Worm (Caenorhabditis elegans) whole organism, L4 larva: ENCODE results near the gene F33G12.3.

Experiments used
- F37D6.2 ChIP-seq: sonication (generic microtip); optimal IDR thresholded peaks from 2 replicates; lab custom pipeline; 2016; ENCODE audit warnings: mild to moderate bottlenecking, missing genetic modification characterization, missing compliant biosample characterization
- T20F7.1 ChIP-seq: fragments of 200-800 bp; sonication (Bioruptor generic); optimal IDR thresholded peaks from 2 replicates; lab custom pipeline; 2018; ENCODE audit warnings: mild to moderate bottlenecking, missing genetic modification characterization, missing compliant biosample characterization
- Y105C5A.15 ChIP-seq: fragments of 200-800 bp; sonication (Bioruptor generic); IDR thresholded peaks from 2 replicates; pipeline ENCODE4 v1.3.6; 2022; ENCODE audit warnings: missing genetic modification characterization, missing compliant biosample characterization
- arid-1 ChIP-seq: fragments of 200-800 bp; sonication (Bioruptor generic); conservative IDR thresholded peaks from 2 replicates; pipeline ENCODE4 v1.3.6; 2022; ENCODE audit warnings: missing genetic modification reagents, missing genetic modification characterization, missing compliant biosample characterization
- attf-4 ChIP-seq: sonication (generic microtip); optimal IDR thresholded peaks from 3 replicates; lab custom pipeline; 2017; ENCODE audit warnings: missing biosample characterization, missing genetic modification characterization
- ceh-44 ChIP-seq: fragments of 200-800 bp; sonication (Bioruptor generic); IDR thresholded peaks from 2 replicates; pipeline ENCODE4 v1.3.6; 2022; ENCODE audit warnings: missing genetic modification reagents, missing genetic modification characterization, missing compliant biosample characterization
- ces-1 ChIP-seq: fragments of 150-350 bp; sonication (generic microtip); optimal IDR thresholded peaks from 4 replicates; lab custom pipeline; 2014; ENCODE audit warnings: missing biosample characterization, missing genetic modification reagents, missing genetic modification characterization
- cey-2 ChIP-seq: sonication (generic microtip); optimal IDR thresholded peaks from 3 replicates; lab custom pipeline; 2017; ENCODE audit warnings: missing genetic modification characterization, mild to moderate bottlenecking, missing compliant biosample characterization, antibody characterized with exemption, borderline replicate concordance; ENCODE audit not compliant: insufficient read depth
- daf-12 ChIP-seq: fragments of 150-350 bp; optimal IDR thresholded peaks from 2 replicates; lab custom pipeline; 2014; ENCODE audit warnings: missing biosample characterization, missing genetic modification reagents, missing genetic modification characterization
- daf-19 ChIP-seq: fragments of 200-800 bp; sonication (Bioruptor generic); conservative IDR thresholded peaks from 2 replicates; pipeline ENCODE4 v1.3.6; 2022; ENCODE audit warnings: missing genetic modification characterization, missing compliant biosample characterization
- dmd-6 ChIP-seq: fragments of 200-800 bp; sonication (Bioruptor generic); IDR thresholded peaks from 2 replicates; pipeline ENCODE4 v1.3.6; 2022; ENCODE audit warnings: missing genetic modification reagents, missing genetic modification characterization, missing compliant biosample characterization
- dmd-8 ChIP-seq: fragments of 200-800 bp; sonication (Bioruptor generic); IDR thresholded peaks from 2 replicates; pipeline ENCODE4 v1.3.6; 2022; ENCODE audit warnings: missing genetic modification characterization, missing compliant biosample characterization
- dpl-1 ChIP-seq: fragments of 150-350 bp; optimal IDR thresholded peaks from 2 replicates; lab custom pipeline; 2014; ENCODE audit warnings: missing biosample characterization, missing genetic modification reagents, missing genetic modification characterization
- duxl-1 ChIP-seq: sonication (generic microtip); optimal IDR thresholded peaks from 2 replicates; lab custom pipeline; 2016; ENCODE audit warnings: mild to moderate bottlenecking, missing genetic modification characterization, moderate library complexity, missing compliant biosample characterization; ENCODE audit not compliant: poor library complexity
- dve-1 ChIP-seq: sonication (generic microtip); optimal IDR thresholded peaks from 2 replicates; lab custom pipeline; 2017; ENCODE audit warnings: antibody characterized with exemption, mild to moderate bottlenecking, missing genetic modification characterization, missing compliant biosample characterization; ENCODE audit not compliant: insufficient read depth
- hlh-11 ChIP-seq: fragments of 200-800 bp; sonication (Bioruptor generic); optimal IDR thresholded peaks from 2 replicates; lab custom pipeline; 2018; ENCODE audit warnings: mild to moderate bottlenecking, missing genetic modification characterization, missing compliant biosample characterization
- hlh-30 ChIP-seq: sonication (generic microtip); optimal IDR thresholded peaks from 2 replicates; lab custom pipeline; 2017; ENCODE audit warnings: antibody characterized with exemption, mild to moderate bottlenecking, missing genetic modification characterization, missing compliant biosample characterization; ENCODE audit not compliant: insufficient read depth
- hmg-1.1 ChIP-seq: fragments of 200-800 bp; sonication (Bioruptor generic); IDR thresholded peaks from 2 replicates; pipeline ENCODE4 v1.3.6; 2022; ENCODE audit warnings: missing genetic modification reagents, missing genetic modification characterization, missing compliant biosample characterization
- jun-1 ChIP-seq: fragments of 150-350 bp; optimal IDR thresholded peaks from 2 replicates; lab custom pipeline; 2014; ENCODE audit warnings: missing biosample characterization, missing genetic modification reagents, missing genetic modification characterization
- lim-7 ChIP-seq: fragments of 200-800 bp; sonication (Bioruptor generic); IDR thresholded peaks from 2 replicates; pipeline ENCODE4 v1.3.6; 2022; ENCODE audit warnings: missing genetic modification characterization, missing compliant biosample characterization
- lsy-2 ChIP-seq, 2 experiments: fragments of 150-350 bp in 1 of 2; sonication (generic microtip) in 1 of 2; optimal IDR thresholded peaks; 2 replicates each; lab custom pipeline; 2014 to 2017; ENCODE audit warnings: missing biosample characterization in 2 of 2, missing genetic modification characterization in 2 of 2
- mdt-29 ChIP-seq: fragments of 200-800 bp; sonication (Bioruptor generic); IDR thresholded peaks from 2 replicates; pipeline ENCODE4 v1.3.6; 2022; ENCODE audit warnings: missing genetic modification reagents, missing genetic modification characterization, missing compliant biosample characterization
- mes-2 ChIP-seq: sonication (generic microtip); optimal IDR thresholded peaks from 2 replicates; lab custom pipeline; 2016; ENCODE audit warnings: missing genotype, mild to moderate bottlenecking, missing genetic modification characterization, missing compliant biosample characterization; ENCODE audit not compliant: poor library complexity, severe bottlenecking
- mxl-3 ChIP-seq: fragments of 200-800 bp; sonication (Bioruptor generic); optimal IDR thresholded peaks from 2 replicates; lab custom pipeline; 2018; ENCODE audit warnings: mild to moderate bottlenecking, missing genetic modification characterization, missing compliant biosample characterization
- nhr-237 ChIP-seq: sonication (generic microtip); optimal IDR thresholded peaks from 2 replicates; lab custom pipeline; 2017; ENCODE audit warnings: missing biosample characterization, missing genetic modification characterization
- nhr-41 ChIP-seq: fragments of 200-800 bp; sonication (Bioruptor generic); IDR thresholded peaks from 2 replicates; pipeline ENCODE4 v1.3.6; 2022; ENCODE audit warnings: missing genetic modification reagents, missing genetic modification characterization, missing compliant biosample characterization
- nhr-42 ChIP-seq: fragments of 200-800 bp; sonication (Bioruptor generic); IDR thresholded peaks from 2 replicates; pipeline ENCODE4 v1.3.6; 2022; ENCODE audit warnings: missing genetic modification characterization, missing compliant biosample characterization
- nhr-6 ChIP-seq: fragments of 150-350 bp; optimal IDR thresholded peaks from 2 replicates; lab custom pipeline; 2014; ENCODE audit warnings: missing biosample characterization, missing genetic modification characterization
- pha-4 ChIP-seq, 2 experiments: fragments of 150-350 bp in 1 of 2; fragments of 200-800 bp in 1 of 2; sonication (Bioruptor generic) in 1 of 2; IDR thresholded peaks in 1 of 2; optimal IDR thresholded peaks in 1 of 2; 2 replicates each; pipeline versions ENCODE4 v1.3.6 to Lab custom; 2014 to 2022; ENCODE audit warnings: missing genetic modification characterization in 2 of 2, missing genetic modification reagents in 2 of 2, missing biosample characterization in 1 of 2, missing compliant biosample characterization in 1 of 2
- php-3 ChIP-seq: fragments of 200-800 bp; sonication (Bioruptor generic); IDR thresholded peaks from 2 replicates; pipeline ENCODE4 v1.3.6; 2022; ENCODE audit warnings: missing genetic modification reagents, missing genetic modification characterization, missing compliant biosample characterization
- saeg-2 ChIP-seq: fragments of 200-800 bp; sonication (Bioruptor generic); IDR thresholded peaks from 2 replicates; pipeline ENCODE4 v1.3.6; 2022; ENCODE audit warnings: missing genetic modification reagents, missing genetic modification characterization, missing compliant biosample characterization
- set-16 ChIP-seq: fragments of 200-800 bp; sonication (Bioruptor generic); IDR thresholded peaks from 2 replicates; pipeline ENCODE4 v1.3.6; 2022; ENCODE audit warnings: missing genetic modification reagents, missing genetic modification characterization, missing compliant biosample characterization
- spr-3 ChIP-seq: fragments of 200-800 bp; sonication (Bioruptor generic); optimal IDR thresholded peaks from 2 replicates; lab custom pipeline; 2018; ENCODE audit warnings: mild to moderate bottlenecking, missing genetic modification characterization, missing compliant biosample characterization
- unc-62 ChIP-seq, 3 experiments: fragments of 150-350 bp in 1 of 3; sonication (generic microtip); optimal IDR thresholded peaks in 2 of 3; peaks in 1 of 3; 1 replicate in 1 of 3; 2 replicates in 2 of 3; lab custom pipeline; 2014 to 2017; ENCODE audit warnings: missing biosample characterization in 3 of 3, missing genetic modification characterization in 3 of 3, missing genetic modification reagents in 3 of 3, missing genotype in 1 of 3
- vab-7 ChIP-seq: fragments of 200-800 bp; sonication (Bioruptor generic); IDR thresholded peaks from 2 replicates; pipeline ENCODE4 v1.3.6; 2022; ENCODE audit warnings: missing genetic modification reagents, missing genetic modification characterization, missing compliant biosample characterization
- zag-1 ChIP-seq: fragments of 150-350 bp; optimal IDR thresholded peaks from 2 replicates; lab custom pipeline; 2014; ENCODE audit warnings: missing biosample characterization, missing genetic modification characterization
- zfp-2 ChIP-seq: sonication (generic microtip); optimal IDR thresholded peaks from 2 replicates; lab custom pipeline; 2016; ENCODE audit warnings: mild to moderate bottlenecking, missing genetic modification characterization, missing compliant biosample characterization
- zfp-3 ChIP-seq: fragments of 200-800 bp; sonication (Bioruptor generic); conservative IDR thresholded peaks from 2 replicates; pipeline ENCODE4 v1.3.6; 2022; ENCODE audit warnings: missing genetic modification reagents, missing genetic modification characterization, missing compliant biosample characterization

F33G12.3 gene

ce11 chrII:5081124-5081913, 47.5 kb upstream of the F33G12.3 start, which contains the start of gene dsh-2 (continued):
- TF ChIP-seq hlh-30, result peak; percentile 84
- no peak for TF ChIP-seq daf-19 (GFP tag; lab: Robert Waterston, UW)
- peak; percentile 45 for TF ChIP-seq duxl-1 (tag; lab: Kevin White, UChicago)
- TF ChIP-seq F37D6.2 (tag; lab: Kevin White, UChicago), result no peak
- no peak for TF ChIP-seq dmd-8 (GFP tag; lab: Robert Waterston, UW)
- peak; percentile 13; the same call in 1 of the 2 replicates for TF ChIP-seq dmd-6 (GFP tag; lab: Robert Waterston, UW)
- TF ChIP-seq vab-7 (GFP tag; lab: Robert Waterston, UW), result no peak
- peak; percentile 77 for TF ChIP-seq dpl-1 (GFP tag; lab: Kevin White, UChicago)
- no peak for TF ChIP-seq T20F7.1 (GFP tag; lab: Kevin White, UChicago)
- TF ChIP-seq nhr-237 (tag; lab: Kevin White, UChicago), result no peak
- TF ChIP-seq daf-12 (tag; lab: Kevin White, UChicago), result no peak
- TF ChIP-seq unc-62 (GFP tag; optimal IDR thresholded peaks at IDR 0.05 in 1 of 2; lab: Kevin White, UChicago), result peak in 1 of 2 experiments; percentile 92
- no peak for TF ChIP-seq unc-62 (tag; optimal IDR thresholded peaks at IDR 0.05; lab: Kevin White, UChicago)
- no peak for TF ChIP-seq zfp-3 (GFP tag; lab: Robert Waterston, UW)
- TF ChIP-seq hlh-11, result peak; percentile 55
- no peak for TF ChIP-seq ces-1
- no peak for TF ChIP-seq zag-1
- TF ChIP-seq mdt-29, result no peak
- TF ChIP-seq jun-1 (tag; lab: Kevin White, UChicago), result no peak
- no peak for TF ChIP-seq php-3
- no peak for TF ChIP-seq attf-4 (tag; lab: Kevin White, UChicago)
- TF ChIP-seq Y105C5A.15 (GFP tag; lab: Robert Waterston, UW), result no peak
- TF ChIP-seq pha-4 (GFP tag; IDR thresholded peaks at IDR 0.05; lab: Robert Waterston, UW), result no peak
- peak; percentile 43 for TF ChIP-seq pha-4 (tag; optimal IDR thresholded peaks at IDR 0.05; lab: Kevin White, UChicago)
- no peak for TF ChIP-seq set-16 (GFP tag; lab: Robert Waterston, UW)
- peak; percentile 85 for TF ChIP-seq mes-2 (tag; lab: Kevin White, UChicago)
- peak; percentile 27; the same call in 1 of the 2 replicates for TF ChIP-seq nhr-41
- TF ChIP-seq lsy-2 (tag; optimal IDR thresholded peaks at IDR 0.05; lab: Kevin White, UChicago), result peak in 1 of 2 experiments; percentile 73
- TF ChIP-seq saeg-2 (GFP tag; lab: Robert Waterston, UW), result no peak
- TF ChIP-seq zfp-2 (tag; lab: Kevin White, UChicago), result no peak
- peak; percentile 64 for TF ChIP-seq mxl-3 (GFP tag; lab: Kevin White, UChicago)
- TF ChIP-seq nhr-42, result no peak
- TF ChIP-seq nhr-6, result peak; percentile 57

- TF ChIP-seq hlh-11 (no peak), zfp-3 (GFP tag; lab: Robert Waterston, UW) (no peak), nhr-6 (no peak), nhr-41 (no peak), lsy-2 (tag; optimal IDR thresholded peaks at IDR 0.05; lab: Kevin White, UChicago) (no peak), lim-7 (GFP tag; lab: Robert Waterston, UW) (no peak), ceh-44 (no peak), hmg-1.1 (GFP tag; lab: Robert Waterston, UW) (no peak), cey-2 (no peak), spr-3 (GFP tag; lab: Kevin White, UChicago) (no peak), arid-1 (no peak), dve-1 (tag; lab: Kevin White, UChicago) (no peak)
Measured at ce11 chrII:5071265-5071664, 37.4 kb upstream of the F33G12.3 start, which contains the start of gene C27A2.7. Gene C27A2.7, minus strand, starts transcription at chrII:5071365.
